Worm (Caenorhabditis elegans) whole organism, L4 larva: ENCODE measurements around the gene C04C3.9.

ENCODE experiments used
- jun-1 ChIP-seq: fragments of 150-350 bp; optimal IDR thresholded peaks from 2 replicates; lab custom pipeline; 2014; ENCODE audit warnings: missing biosample characterization, missing genetic modification reagents, missing genetic modification characterization
- lin-15B ChIP-seq: fragments of 150-350 bp; sonication (generic microtip); optimal IDR thresholded peaks from 3 replicates; lab custom pipeline; 2014; ENCODE audit warnings: missing biosample characterization, missing genetic modification characterization
- set-16 ChIP-seq: fragments of 200-800 bp; sonication (Bioruptor generic); IDR thresholded peaks from 2 replicates; pipeline ENCODE4 v1.3.6; 2022; ENCODE audit warnings: missing genetic modification reagents, missing genetic modification characterization, missing compliant biosample characterization
- spr-1 ChIP-seq: sonication (generic microtip); optimal IDR thresholded peaks from 2 replicates; lab custom pipeline; 2016; ENCODE audit warnings: mild to moderate bottlenecking, missing genetic modification characterization, missing compliant biosample characterization
- zip-2 ChIP-seq: fragments of 150-350 bp; optimal IDR thresholded peaks from 2 replicates; lab custom pipeline; 2014; ENCODE audit warnings: missing biosample characterization, missing genetic modification characterization

DNA sequence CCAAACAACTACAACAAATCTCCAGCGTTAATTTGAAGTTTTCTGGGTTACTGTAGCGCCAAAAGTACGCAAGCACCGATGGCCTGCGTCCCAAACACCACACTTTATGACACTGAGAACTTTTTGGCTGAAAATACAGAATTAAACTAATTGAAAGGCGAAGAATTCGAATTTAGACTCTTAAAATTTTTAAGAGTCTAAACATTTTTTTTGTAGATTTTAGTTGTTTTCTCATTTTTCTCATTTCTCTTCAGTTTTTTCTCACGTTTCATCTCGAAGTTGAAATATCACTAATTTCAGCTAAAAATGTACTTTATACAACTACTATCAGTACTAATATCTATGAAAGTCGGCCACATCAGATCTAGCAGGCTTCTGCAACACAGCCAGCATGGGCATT, 13.0 kb downstream of the C04C3.9 start, which contains the start of gene lgc-9:
- TF ChIP-seq set-16 = no peak
- no peak for TF ChIP-seq lin-15B (tag; lab: Kevin White, UChicago)
- TF ChIP-seq jun-1 (tag; lab: Kevin White, UChicago) = no peak
- TF ChIP-seq zip-2 = no peak
- no peak for TF ChIP-seq spr-1
